Worm (Caenorhabditis elegans): Measurements from ENCODE around the gene pbo-6.

The pbo-6 gene

ce11 chrX:17419813-17420584 is 8.8 kb upstream of the pbo-6 start (continued):
- TF ChIP-seq nhr-43 (tag; optimal IDR thresholded peaks at IDR 0.05; ENCODE audit: poor library complexity, severe bottlenecking), result peak; percentile 81
- TF ChIP-seq ztf-4 (tag; optimal IDR thresholded peaks at IDR 0.05), result peak; percentile 62
- TF ChIP-seq elt-3 (tag; optimal IDR thresholded peaks at IDR 0.05), result peak in 2 of 3 experiments; percentile 28 to 58
- peak; percentile 15 for TF ChIP-seq fos-1 (tag; optimal IDR thresholded peaks at IDR 0.05)
- TF ChIP-seq nfya-1 (tag; optimal IDR thresholded peaks at IDR 0.05; ENCODE audit: insufficient read depth), result no peak
- no peak for TF ChIP-seq nhr-12 (tag; optimal IDR thresholded peaks at IDR 0.05)
- TF ChIP-seq ZK546.5 (tag; optimal IDR thresholded peaks at IDR 0.05), result no peak
- no peak for TF ChIP-seq egl-5 (tag; optimal IDR thresholded peaks at IDR 0.05)

- no peak for TF ChIP-seq ceh-82 (tag; optimal IDR thresholded peaks at IDR 0.05)
- peak; percentile 74 for TF ChIP-seq nhr-25 (tag; optimal IDR thresholded peaks at IDR 0.05)
- TF ChIP-seq jun-1 (tag; optimal IDR thresholded peaks at IDR 0.05), result peak; percentile 20
- TF ChIP-seq lsy-12 (tag; optimal IDR thresholded peaks at IDR 0.05), result peak; percentile 69
- no peak for TF ChIP-seq fkh-10 (GFP tag; optimal IDR thresholded peaks at IDR 0.05)
- TF ChIP-seq ama-1 (optimal IDR thresholded peaks at IDR 0.05), result peak; percentile 99
- TF ChIP-seq nhr-43 (tag; optimal IDR thresholded peaks at IDR 0.05; ENCODE audit: poor library complexity, severe bottlenecking), result peak; percentile 81
- peak; percentile 32 for TF ChIP-seq nfya-1 (tag; optimal IDR thresholded peaks at IDR 0.05; ENCODE audit: insufficient read depth)
- TF ChIP-seq egl-5 (tag; optimal IDR thresholded peaks at IDR 0.05), result no peak
- TF ChIP-seq ZK546.5 (tag; optimal IDR thresholded peaks at IDR 0.05), result no peak
- TF ChIP-seq ztf-4 (tag; optimal IDR thresholded peaks at IDR 0.05), result peak; percentile 24
Measured at ce11 chrX:17420585-17421459, 8.0 kb upstream of the pbo-6 start.

ce11 chrX:17421532-17422078 is 7.2 kb upstream of the pbo-6 start, which contains the start of gene osm-11:
TSS of gene osm-11 (minus strand) at chrX:17421582.
- TF ChIP-seq fos-1 (tag; optimal IDR thresholded peaks at IDR 0.05) (no peak), ceh-9 (tag; optimal IDR thresholded peaks at IDR 0.05) (no peak), unc-39 (tag; optimal IDR thresholded peaks at IDR 0.05) (no peak), fkh-10 (GFP tag; optimal IDR thresholded peaks at IDR 0.05) (no peak), fkh-2 (tag; optimal IDR thresholded peaks at IDR 0.05) (no peak), lin-39 (tag; optimal IDR thresholded peaks at IDR 0.05) (peak; percentile 2), R02D3.7 (tag; optimal IDR thresholded peaks at IDR 0.05) (no peak), egl-27 (tag; optimal IDR thresholded peaks at IDR 0.05) (no peak), unc-62 (GFP tag; optimal IDR thresholded peaks at IDR 0.05) (no peak), nhr-25 (tag; optimal IDR thresholded peaks at IDR 0.05) (peak; percentile 45), nhr-43 (tag; optimal IDR thresholded peaks at IDR 0.05; ENCODE audit: poor library complexity, severe bottlenecking) (peak; percentile 89), nhr-28 (tag; optimal IDR thresholded peaks at IDR 0.05) (no peak), nhr-67 (tag; optimal IDR thresholded peaks at IDR 0.05) (no peak), snpc-4 (tag; optimal IDR thresholded peaks at IDR 0.05) (no peak), mml-1 (tag; optimal IDR thresholded peaks at IDR 0.05) (no peak), tbx-2 (tag; optimal IDR thresholded peaks at IDR 0.05) (no peak), sea-2 (GFP tag; optimal IDR thresholded peaks at IDR 0.05) (no peak), zag-1 (tag; optimal IDR thresholded peaks at IDR 0.05) (no peak), hmg-11 (tag; optimal IDR thresholded peaks at IDR 0.05) (no peak), mdl-1 (tag; optimal IDR thresholded peaks at IDR 0.05) (no peak), skn-1 (tag; optimal IDR thresholded peaks at IDR 0.05) (no peak), aly-2 (tag; optimal IDR thresholded peaks at IDR 0.05) (no peak), elt-3 (tag; optimal IDR thresholded peaks at IDR 0.05) (peak; percentile 26 to 78 (median 41)), nhr-23 (tag; optimal IDR thresholded peaks at IDR 0.05) (peak; percentile 46), nfya-1 (tag; optimal IDR thresholded peaks at IDR 0.05; ENCODE audit: insufficient read depth) (no peak)

ce11 chrX:17422593-17422992 is 6.2 kb upstream of the pbo-6 start:
- no peak for TF ChIP-seq mdl-1 (tag; optimal IDR thresholded peaks at IDR 0.05)
- TF ChIP-seq nhr-25 (tag; optimal IDR thresholded peaks at IDR 0.05), result peak; percentile 26
- no peak for TF ChIP-seq ceh-28 (tag; optimal IDR thresholded peaks at IDR 0.05)
- no peak for TF ChIP-seq eor-1 (tag; optimal IDR thresholded peaks at IDR 0.05)
- TF ChIP-seq ztf-4 (tag; optimal IDR thresholded peaks at IDR 0.05), result no peak
- no peak for TF ChIP-seq elt-3 (tag; optimal IDR thresholded peaks at IDR 0.05)

Data from whole organism, L3 larva.